Worm (Caenorhabditis elegans): ENCODE measurements around the gene C30G12.6.

DNA sequence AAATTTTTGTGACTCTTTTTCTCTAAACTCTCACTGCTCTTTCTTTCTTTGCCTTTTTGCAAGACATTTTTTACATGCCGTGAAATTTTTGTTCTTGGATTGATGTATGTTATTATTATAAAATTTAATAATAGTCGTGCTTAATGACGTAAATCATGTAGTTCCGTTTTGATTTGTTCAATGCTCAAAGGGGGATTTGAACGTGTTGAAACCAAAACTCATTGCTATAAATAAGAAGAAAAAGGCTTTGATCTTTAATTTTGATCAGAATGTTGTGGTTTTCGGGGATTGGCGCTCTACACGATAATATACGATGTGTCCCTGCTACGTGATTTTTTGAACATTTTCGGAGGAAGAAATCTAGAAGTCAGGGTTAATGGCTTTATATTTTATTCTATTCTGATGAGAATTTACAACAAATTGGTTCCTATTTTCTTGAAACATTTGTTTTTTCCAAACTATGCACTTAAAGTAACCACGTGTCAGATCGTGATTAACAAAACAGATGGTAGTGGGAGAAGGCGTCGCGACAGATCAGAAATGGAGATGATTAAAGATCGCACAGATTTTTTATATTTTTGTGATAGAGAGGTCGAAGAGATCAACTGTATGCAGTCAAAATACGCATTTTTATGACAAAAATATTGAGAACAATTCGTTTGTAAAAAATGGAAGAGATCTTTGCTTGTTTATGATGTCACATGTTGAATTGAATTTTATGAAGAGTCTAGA, 45.9 kb upstream of the C30G12.6 start:
- no peak for TF ChIP-seq pax-1 (tag; optimal IDR thresholded peaks at IDR 0.05)
- no peak for TF ChIP-seq hlh-30 (tag; optimal IDR thresholded peaks at IDR 0.05; ENCODE audit: insufficient read depth)
- no peak for TF ChIP-seq pros-1 (tag; optimal IDR thresholded peaks at IDR 0.05)
- TF ChIP-seq pha-4 (tag; optimal IDR thresholded peaks at IDR 0.05) = no peak
- no peak for TF ChIP-seq che-1 (tag; optimal IDR thresholded peaks at IDR 0.05)
- no peak for TF ChIP-seq F13H6.1 (tag; optimal IDR thresholded peaks at IDR 0.05)
- TF ChIP-seq fkh-10 (GFP tag; optimal IDR thresholded peaks at IDR 0.05) = no peak
- TF ChIP-seq ceh-9 (tag; optimal IDR thresholded peaks at IDR 0.05) = no peak
- TF ChIP-seq sox-4 (tag; optimal IDR thresholded peaks at IDR 0.05) = no peak
- TF ChIP-seq T23F11.4 (GFP tag; optimal IDR thresholded peaks at IDR 0.05) = no peak
- TF ChIP-seq lin-11 (tag; optimal IDR thresholded peaks at IDR 0.05) = no peak
- TF ChIP-seq ceh-18 (tag; optimal IDR thresholded peaks at IDR 0.05) = no peak
